Fruit fly (Drosophila melanogaster) S2 (cell line): Measurements from ENCODE around the gene eIF2Bepsilon.

ENCODE experiments used
- CG8478 ChIP-seq: fragments of >200 bp; optimal IDR thresholded peaks from 2 replicates; lab custom pipeline; 2018
- CTCF ChIP-seq, 2 experiments: fragments of >200 bp; optimal IDR thresholded peaks; 2 replicates each; lab custom pipeline; 2018

- TF ChIP-seq CG8478 (no peak), CTCF (optimal IDR thresholded peaks at IDR 0.05; lab: Kevin White, UChicago) (no peak)
Measured at dm6 chrX:1963192-1963590, 40.5 kb upstream of the eIF2Bepsilon start.
